Worm (Caenorhabditis elegans) whole organism, midembryonic: ENCODE measurements around the gene lep-2.

ENCODE experiments used
- T22C8.4 ChIP-seq: fragments of 200-800 bp; sonication (Bioruptor generic); IDR thresholded peaks from 2 replicates; pipeline ENCODE4 v1.3.6; 2022; ENCODE audit warnings: missing genetic modification characterization, missing compliant biosample characterization
- cog-1 ChIP-seq: sonication (generic microtip); optimal IDR thresholded peaks from 2 replicates; lab custom pipeline; 2016; ENCODE audit warnings: missing genetic modification characterization, missing compliant biosample characterization
- flt-1 ChIP-seq: fragments of 200-800 bp; sonication (Bioruptor generic); IDR thresholded peaks from 2 replicates; pipeline ENCODE4 v1.3.6; 2022; ENCODE audit warnings: missing genetic modification characterization, missing compliant biosample characterization
- klf-2 ChIP-seq: fragments of 200-800 bp; sonication (Bioruptor generic); conservative IDR thresholded peaks from 2 replicates; pipeline ENCODE4 v1.3.6; 2022; ENCODE audit warnings: missing genetic modification reagents, missing genetic modification characterization, missing compliant biosample characterization
- med-1 ChIP-seq: sonication (generic microtip); optimal IDR thresholded peaks from 2 replicates; lab custom pipeline; 2017; ENCODE audit warnings: missing genetic modification characterization, mild to moderate bottlenecking, missing compliant biosample characterization, antibody characterized with exemption, missing genetic modification reagents; ENCODE audit not compliant: insufficient read depth
- ref-1 ChIP-seq: fragments of 200-800 bp; sonication (Bioruptor generic); conservative IDR thresholded peaks from 2 replicates; pipeline ENCODE4 v1.3.6; 2022; ENCODE audit warnings: missing genetic modification reagents, missing genetic modification characterization, missing compliant biosample characterization
- tab-1 ChIP-seq: fragments of 200-800 bp; sonication (Bioruptor generic); IDR thresholded peaks from 2 replicates; pipeline ENCODE4 v1.3.6; 2022; ENCODE audit warnings: missing genetic modification characterization, missing compliant biosample characterization
- ztf-23 ChIP-seq: fragments of 200-800 bp; sonication (Bioruptor generic); IDR thresholded peaks from 2 replicates; pipeline ENCODE4 v1.3.6; 2022; ENCODE audit warnings: missing genetic modification reagents, missing genetic modification characterization, missing compliant biosample characterization
- ztf-29 ChIP-seq: fragments of 200-800 bp; sonication (Bioruptor generic); IDR thresholded peaks from 2 replicates; pipeline ENCODE4 v1.3.6; 2022; ENCODE audit warnings: missing genetic modification reagents, missing genetic modification characterization, missing compliant biosample characterization

The lep-2 gene

ce11 chrIV:1029939-1030338, 37.9 kb downstream of the lep-2 start, which contains the start of gene abhd-14:
abhd-14 (minus strand) TSS chrIV:1030039.
- TF ChIP-seq klf-2 (GFP tag; lab: Robert Waterston, UW) = no peak
- TF ChIP-seq ref-1 (GFP tag; lab: Robert Waterston, UW) = no peak
- TF ChIP-seq ztf-29 (GFP tag; lab: Robert Waterston, UW) = no peak
- TF ChIP-seq ztf-23 = no peak
- no peak for TF ChIP-seq flt-1 (GFP tag; lab: Robert Waterston, UW)
- no peak for TF ChIP-seq med-1 (GFP tag; lab: Kevin White, UChicago)

ce11 chrIV:1035108-1035507, 43.0 kb downstream of the lep-2 start:
- TF ChIP-seq ztf-29 (GFP tag; lab: Robert Waterston, UW) = no peak
- TF ChIP-seq T22C8.4 (GFP tag; lab: Robert Waterston, UW) = no peak
- no peak for TF ChIP-seq ztf-23
- TF ChIP-seq klf-2 (GFP tag; lab: Robert Waterston, UW) = no peak
- TF ChIP-seq flt-1 (GFP tag; lab: Robert Waterston, UW) = no peak
- no peak for TF ChIP-seq tab-1 (GFP tag; lab: Robert Waterston, UW)
- no peak for TF ChIP-seq cog-1
- no peak for TF ChIP-seq ref-1 (GFP tag; lab: Robert Waterston, UW)
- no peak for TF ChIP-seq med-1 (GFP tag; lab: Kevin White, UChicago)

- TF ChIP-seq ztf-29 (GFP tag; lab: Robert Waterston, UW) (no peak), flt-1 (GFP tag; lab: Robert Waterston, UW) (no peak), ref-1 (GFP tag; lab: Robert Waterston, UW) (no peak), cog-1 (no peak), med-1 (GFP tag; lab: Kevin White, UChicago) (no peak), tab-1 (GFP tag; lab: Robert Waterston, UW) (no peak), klf-2 (GFP tag; lab: Robert Waterston, UW) (no peak), T22C8.4 (GFP tag; lab: Robert Waterston, UW) (no peak), ztf-23 (no peak)
Observed at ce11 chrIV:1038516-1038915, 46.4 kb downstream of the lep-2 start.

- TF ChIP-seq flt-1 (GFP tag; lab: Robert Waterston, UW) (no peak), klf-2 (GFP tag; lab: Robert Waterston, UW) (no peak), ref-1 (GFP tag; lab: Robert Waterston, UW) (no peak), cog-1 (no peak), ztf-23 (no peak), T22C8.4 (GFP tag; lab: Robert Waterston, UW) (no peak), tab-1 (GFP tag; lab: Robert Waterston, UW) (no peak), med-1 (GFP tag; lab: Kevin White, UChicago) (no peak), ztf-29 (GFP tag; lab: Robert Waterston, UW) (no peak)
Observed at ce11 chrIV:1040537-1040936, 48.5 kb downstream of the lep-2 start.

ce11 chrIV:1044287-1044686, 52.2 kb downstream of the lep-2 start, which contains the start of gene Y55F3AM.11:
Y55F3AM.11 (minus strand) TSS chrIV:1044387.
- TF ChIP-seq ztf-23 = no peak
- TF ChIP-seq cog-1 = no peak
- no peak for TF ChIP-seq ref-1 (GFP tag; lab: Robert Waterston, UW)
- TF ChIP-seq klf-2 (GFP tag; lab: Robert Waterston, UW) = no peak
- TF ChIP-seq tab-1 (GFP tag; lab: Robert Waterston, UW) = no peak
- TF ChIP-seq T22C8.4 (GFP tag; lab: Robert Waterston, UW) = no peak
- TF ChIP-seq med-1 (GFP tag; lab: Kevin White, UChicago) = no peak
- TF ChIP-seq flt-1 (GFP tag; lab: Robert Waterston, UW) = no peak
- no peak for TF ChIP-seq ztf-29 (GFP tag; lab: Robert Waterston, UW)

ce11 chrIV:1045683-1046082, 53.6 kb downstream of the lep-2 start, which contains the start of gene srx-12:
srx-12 (plus strand) TSS chrIV:1045983.
- no peak for TF ChIP-seq med-1 (GFP tag; lab: Kevin White, UChicago)
- no peak for TF ChIP-seq ztf-23
- TF ChIP-seq ztf-29 (GFP tag; lab: Robert Waterston, UW) = no peak
- TF ChIP-seq tab-1 (GFP tag; lab: Robert Waterston, UW) = no peak
- TF ChIP-seq ref-1 (GFP tag; lab: Robert Waterston, UW) = no peak

ce11 chrIV:1046996-1047395, 54.9 kb downstream of the lep-2 start:
- TF ChIP-seq ztf-23 (no peak), tab-1 (GFP tag; lab: Robert Waterston, UW) (no peak), ztf-29 (GFP tag; lab: Robert Waterston, UW) (no peak), T22C8.4 (GFP tag; lab: Robert Waterston, UW) (peak; percentile 43; the same call in 1 of the 2 replicates), klf-2 (GFP tag; lab: Robert Waterston, UW) (no peak), ref-1 (GFP tag; lab: Robert Waterston, UW) (no peak)
